Worm (Caenorhabditis elegans): Measurements from ENCODE around the gene rps-13.

- TF ChIP-seq him-1 (tag; optimal IDR thresholded peaks at IDR 0.05), result no peak
- no peak for TF ChIP-seq dao-5 (tag; optimal IDR thresholded peaks at IDR 0.05)
- no peak for TF ChIP-seq W03F9.2 (tag; optimal IDR thresholded peaks at IDR 0.05)
Observed at ce11 chrIII:6395706-6396232, 21.0 kb upstream of the rps-13 start, which contains the start of gene oatr-1.

Measured in whole organism, L4/young adult.